Worm (Caenorhabditis elegans) whole organism, L4 larva: ENCODE data around the gene ZK971.1.

ENCODE experiments used
- F49E8.2 ChIP-seq: sonication (generic microtip); optimal IDR thresholded peaks from 2 replicates; lab custom pipeline; 2016; ENCODE audit warnings: missing compliant biosample characterization, mild to moderate bottlenecking, missing genetic modification characterization, borderline replicate concordance
- R02D3.7 ChIP-seq: fragments of 150-350 bp; sonication (generic microtip); optimal IDR thresholded peaks from 3 replicates; lab custom pipeline; 2014; ENCODE audit warnings: missing biosample characterization, missing genetic modification characterization
- T20F7.1 ChIP-seq: fragments of 200-800 bp; sonication (Bioruptor generic); optimal IDR thresholded peaks from 2 replicates; lab custom pipeline; 2018; ENCODE audit warnings: mild to moderate bottlenecking, missing genetic modification characterization, missing compliant biosample characterization
- T26A8.4 ChIP-seq: fragments of 200-800 bp; sonication (Bioruptor generic); IDR thresholded peaks from 2 replicates; pipeline ENCODE4 v1.3.6; 2022; ENCODE audit warnings: missing genetic modification characterization, missing compliant biosample characterization
- Y105C5A.15 ChIP-seq: fragments of 200-800 bp; sonication (Bioruptor generic); IDR thresholded peaks from 2 replicates; pipeline ENCODE4 v1.3.6; 2022; ENCODE audit warnings: missing genetic modification characterization, missing compliant biosample characterization
- Y48G9A.11 ChIP-seq: fragments of 200-800 bp; sonication (Bioruptor generic); IDR thresholded peaks from 2 replicates; pipeline ENCODE4 v1.3.6; 2022; ENCODE audit warnings: missing genetic modification reagents, missing genetic modification characterization, missing compliant biosample characterization
- Y5F2A.4 ChIP-seq: fragments of 200-800 bp; sonication (Bioruptor generic); optimal IDR thresholded peaks from 2 replicates; lab custom pipeline; 2018; ENCODE audit warnings: mild to moderate bottlenecking, missing genetic modification characterization, missing compliant biosample characterization
- ZK337.2 ChIP-seq: fragments of 200-800 bp; sonication (Bioruptor generic); IDR thresholded peaks from 2 replicates; pipeline ENCODE4 v1.3.6; 2022; ENCODE audit warnings: missing genetic modification reagents, missing genetic modification characterization, missing compliant biosample characterization
- aha-1 ChIP-seq: fragments of 150-350 bp; peaks from one replicate; lab custom pipeline; 2014; ENCODE audit warnings: missing biosample characterization, missing genetic modification characterization
- arid-1 ChIP-seq: fragments of 200-800 bp; sonication (Bioruptor generic); conservative IDR thresholded peaks from 2 replicates; pipeline ENCODE4 v1.3.6; 2022; ENCODE audit warnings: missing genetic modification reagents, missing genetic modification characterization, missing compliant biosample characterization
- attf-4 ChIP-seq: sonication (generic microtip); optimal IDR thresholded peaks from 3 replicates; lab custom pipeline; 2017; ENCODE audit warnings: missing biosample characterization, missing genetic modification characterization
- ceh-20 ChIP-seq: fragments of 200-800 bp; sonication (Bioruptor generic); IDR thresholded peaks from 2 replicates; pipeline ENCODE4 v1.3.6; 2022; ENCODE audit warnings: missing genetic modification reagents, missing genetic modification characterization, missing compliant biosample characterization
- ceh-28 ChIP-seq: fragments of 150-350 bp; optimal IDR thresholded peaks from 2 replicates; lab custom pipeline; 2014; ENCODE audit warnings: missing biosample characterization, missing genetic modification reagents, missing genetic modification characterization
- ceh-32 ChIP-seq: sonication (generic microtip); optimal IDR thresholded peaks from 2 replicates; lab custom pipeline; 2016; ENCODE audit warnings: mild to moderate bottlenecking, missing genetic modification characterization, missing compliant biosample characterization; ENCODE audit not compliant: poor library complexity
- dmd-6 ChIP-seq: fragments of 200-800 bp; sonication (Bioruptor generic); IDR thresholded peaks from 2 replicates; pipeline ENCODE4 v1.3.6; 2022; ENCODE audit warnings: missing genetic modification reagents, missing genetic modification characterization, missing compliant biosample characterization
- dmd-8 ChIP-seq: fragments of 200-800 bp; sonication (Bioruptor generic); IDR thresholded peaks from 2 replicates; pipeline ENCODE4 v1.3.6; 2022; ENCODE audit warnings: missing genetic modification characterization, missing compliant biosample characterization
- dpl-1 ChIP-seq: fragments of 150-350 bp; optimal IDR thresholded peaks from 2 replicates; lab custom pipeline; 2014; ENCODE audit warnings: missing biosample characterization, missing genetic modification reagents, missing genetic modification characterization
- duxl-1 ChIP-seq: sonication (generic microtip); optimal IDR thresholded peaks from 2 replicates; lab custom pipeline; 2016; ENCODE audit warnings: mild to moderate bottlenecking, missing genetic modification characterization, moderate library complexity, missing compliant biosample characterization; ENCODE audit not compliant: poor library complexity
- egl-43 ChIP-seq: fragments of 200-800 bp; sonication (Bioruptor generic); IDR thresholded peaks from 2 replicates; pipeline ENCODE4 v1.3.6; 2022; ENCODE audit warnings: missing genetic modification reagents, missing genetic modification characterization, missing compliant biosample characterization
- fkh-10 ChIP-seq: fragments of 150-350 bp; optimal IDR thresholded peaks from 2 replicates; lab custom pipeline; 2014; ENCODE audit warnings: missing biosample characterization, missing genetic modification reagents, missing genetic modification characterization
- hif-1 ChIP-seq, 2 experiments: sonication (generic microtip); optimal IDR thresholded peaks; 2 replicates each; lab custom pipeline; 2016 to 2017; ENCODE audit warnings: missing compliant biosample characterization in 2 of 2, missing genetic modification characterization in 2 of 2, missing genetic modification reagents in 2 of 2, missing genotype in 2 of 2, mild to moderate bottlenecking in 1 of 2
- hlh-30 ChIP-seq: sonication (generic microtip); optimal IDR thresholded peaks from 2 replicates; lab custom pipeline; 2017; ENCODE audit warnings: antibody characterized with exemption, mild to moderate bottlenecking, missing genetic modification characterization, missing compliant biosample characterization; ENCODE audit not compliant: insufficient read depth
- hmg-1.1 ChIP-seq: fragments of 200-800 bp; sonication (Bioruptor generic); IDR thresholded peaks from 2 replicates; pipeline ENCODE4 v1.3.6; 2022; ENCODE audit warnings: missing genetic modification reagents, missing genetic modification characterization, missing compliant biosample characterization
- lin-1 ChIP-seq: fragments of 200-800 bp; sonication (Bioruptor generic); IDR thresholded peaks from 2 replicates; pipeline ENCODE4 v1.3.6; 2022; ENCODE audit warnings: missing genetic modification reagents, missing genetic modification characterization, missing compliant biosample characterization
- lin-15B ChIP-seq: fragments of 150-350 bp; sonication (generic microtip); optimal IDR thresholded peaks from 3 replicates; lab custom pipeline; 2014; ENCODE audit warnings: missing biosample characterization, missing genetic modification characterization
- lin-38 ChIP-seq: fragments of 200-800 bp; sonication (Bioruptor generic); IDR thresholded peaks from 2 replicates; pipeline ENCODE4 v1.3.6; 2022; ENCODE audit warnings: missing genetic modification reagents, missing genetic modification characterization, missing compliant biosample characterization
- lin-39 ChIP-seq: fragments of 150-350 bp; optimal IDR thresholded peaks from 2 replicates; lab custom pipeline; 2014; ENCODE audit warnings: missing biosample characterization, missing genetic modification reagents, missing genetic modification characterization
- lir-3 ChIP-seq: sonication (generic microtip); optimal IDR thresholded peaks from 2 replicates; lab custom pipeline; 2016; ENCODE audit warnings: mild to moderate bottlenecking, missing genetic modification characterization, missing compliant biosample characterization
- madf-5 ChIP-seq, 2 experiments: fragments of 200-800 bp; sonication (Bioruptor generic); IDR thresholded peaks; 2 replicates each; pipeline ENCODE4 v1.3.6; 2022; ENCODE audit warnings: missing compliant biosample characterization in 2 of 2, missing genetic modification characterization in 2 of 2
- madf-9 ChIP-seq: fragments of 200-800 bp; sonication (Bioruptor generic); conservative IDR thresholded peaks from 2 replicates; pipeline ENCODE4 v1.3.6; 2022; ENCODE audit warnings: missing genetic modification reagents, missing genetic modification characterization, missing compliant biosample characterization
- mdt-29 ChIP-seq: fragments of 200-800 bp; sonication (Bioruptor generic); IDR thresholded peaks from 2 replicates; pipeline ENCODE4 v1.3.6; 2022; ENCODE audit warnings: missing genetic modification reagents, missing genetic modification characterization, missing compliant biosample characterization
- mep-1 ChIP-seq: fragments of 150-350 bp; sonication (generic microtip); optimal IDR thresholded peaks from 3 replicates; lab custom pipeline; 2014; ENCODE audit warnings: missing biosample characterization, missing genetic modification characterization
- mes-2 ChIP-seq: sonication (generic microtip); optimal IDR thresholded peaks from 2 replicates; lab custom pipeline; 2016; ENCODE audit warnings: missing genotype, mild to moderate bottlenecking, missing genetic modification characterization, missing compliant biosample characterization; ENCODE audit not compliant: poor library complexity, severe bottlenecking
- mxl-2 ChIP-seq: fragments of 200-800 bp; sonication (Bioruptor generic); conservative IDR thresholded peaks from 2 replicates; pipeline ENCODE4 v1.3.6; 2022; ENCODE audit warnings: missing genetic modification reagents, missing genetic modification characterization, missing compliant biosample characterization
- nhr-10 ChIP-seq: fragments of 150-350 bp; optimal IDR thresholded peaks from 2 replicates; lab custom pipeline; 2014; ENCODE audit warnings: missing biosample characterization, missing genetic modification characterization
- nhr-11 ChIP-seq: fragments of 150-350 bp; optimal IDR thresholded peaks from 2 replicates; lab custom pipeline; 2014; ENCODE audit warnings: missing biosample characterization, missing genetic modification characterization
- nhr-111 ChIP-seq: fragments of 200-800 bp; sonication (Bioruptor generic); optimal IDR thresholded peaks from 2 replicates; lab custom pipeline; 2018; ENCODE audit warnings: mild to moderate bottlenecking, missing genetic modification characterization, missing compliant biosample characterization
- nhr-25 ChIP-seq: sonication (generic microtip); optimal IDR thresholded peaks from 2 replicates; lab custom pipeline; 2017; ENCODE audit warnings: missing genetic modification characterization, mild to moderate bottlenecking, missing compliant biosample characterization, antibody characterized with exemption, moderate library complexity, borderline replicate concordance; ENCODE audit not compliant: insufficient read depth
- nhr-41 ChIP-seq: fragments of 200-800 bp; sonication (Bioruptor generic); IDR thresholded peaks from 2 replicates; pipeline ENCODE4 v1.3.6; 2022; ENCODE audit warnings: missing genetic modification reagents, missing genetic modification characterization, missing compliant biosample characterization
- nhr-6 ChIP-seq: fragments of 150-350 bp; optimal IDR thresholded peaks from 2 replicates; lab custom pipeline; 2014; ENCODE audit warnings: missing biosample characterization, missing genetic modification characterization
- nhr-76 ChIP-seq: fragments of 150-350 bp; optimal IDR thresholded peaks from 2 replicates; lab custom pipeline; 2014; ENCODE audit warnings: missing biosample characterization, missing genetic modification characterization
- php-3 ChIP-seq: fragments of 200-800 bp; sonication (Bioruptor generic); IDR thresholded peaks from 2 replicates; pipeline ENCODE4 v1.3.6; 2022; ENCODE audit warnings: missing genetic modification reagents, missing genetic modification characterization, missing compliant biosample characterization
- saeg-2 ChIP-seq: fragments of 200-800 bp; sonication (Bioruptor generic); IDR thresholded peaks from 2 replicates; pipeline ENCODE4 v1.3.6; 2022; ENCODE audit warnings: missing genetic modification reagents, missing genetic modification characterization, missing compliant biosample characterization
- sdz-12 ChIP-seq: fragments of 200-800 bp; sonication (Bioruptor generic); optimal IDR thresholded peaks from 2 replicates; lab custom pipeline; 2018; ENCODE audit warnings: mild to moderate bottlenecking, missing genetic modification characterization, missing compliant biosample characterization
- spr-1 ChIP-seq: sonication (generic microtip); optimal IDR thresholded peaks from 2 replicates; lab custom pipeline; 2016; ENCODE audit warnings: mild to moderate bottlenecking, missing genetic modification characterization, missing compliant biosample characterization
- unc-39 ChIP-seq: sonication (generic microtip); optimal IDR thresholded peaks from 2 replicates; lab custom pipeline; 2017; ENCODE audit warnings: missing biosample characterization, missing genetic modification characterization
- vab-7 ChIP-seq: fragments of 200-800 bp; sonication (Bioruptor generic); IDR thresholded peaks from 2 replicates; pipeline ENCODE4 v1.3.6; 2022; ENCODE audit warnings: missing genetic modification reagents, missing genetic modification characterization, missing compliant biosample characterization
- zfp-3 ChIP-seq: fragments of 200-800 bp; sonication (Bioruptor generic); conservative IDR thresholded peaks from 2 replicates; pipeline ENCODE4 v1.3.6; 2022; ENCODE audit warnings: missing genetic modification reagents, missing genetic modification characterization, missing compliant biosample characterization
- ztf-11 ChIP-seq: fragments of 150-350 bp; optimal IDR thresholded peaks from 2 replicates; lab custom pipeline; 2014; ENCODE audit warnings: missing biosample characterization, missing genetic modification characterization

Gene ZK971.1

DNA sequence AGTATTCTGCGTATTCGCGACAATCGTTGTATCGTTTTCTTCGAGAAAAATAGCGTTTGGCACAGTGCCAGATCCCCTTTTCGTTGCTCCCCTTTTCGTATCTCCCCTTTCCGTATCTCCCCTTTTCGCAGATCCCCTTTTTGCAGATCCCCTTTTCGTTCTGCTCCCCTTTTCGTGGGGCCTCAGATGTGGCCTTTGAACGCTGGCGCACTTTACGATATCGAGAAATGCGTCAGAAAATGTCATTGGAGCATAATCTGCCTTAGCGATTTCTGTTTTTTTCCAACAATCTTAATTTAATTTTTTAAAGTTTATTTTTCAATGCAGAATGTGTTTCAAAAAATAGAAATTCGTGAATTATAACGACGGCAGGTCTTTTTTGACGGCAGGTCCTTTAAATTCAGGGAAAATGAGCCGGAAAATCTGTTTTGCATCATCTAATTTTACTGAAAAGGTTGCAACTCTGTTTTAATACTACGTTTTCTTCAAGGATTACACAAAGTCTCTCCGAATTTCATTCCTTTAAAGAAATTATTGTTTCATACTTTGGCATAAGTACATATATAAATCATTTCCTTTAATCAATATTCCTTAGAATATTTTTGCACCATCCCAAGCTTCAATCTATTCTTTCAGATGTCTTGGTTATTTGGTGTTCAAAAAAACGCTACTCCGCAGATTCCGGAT is 31.0 kb downstream of the ZK971.1 start, which contains the start of gene atad-3 (continued):
- TF ChIP-seq sdz-12 (GFP tag; lab: Kevin White, UChicago) (no peak), lin-1 (GFP tag; lab: Robert Waterston, UW) (peak; percentile 59; the same call in 1 of the 2 replicates), aha-1 (tag; lab: Kevin White, UChicago) (peak; percentile 90), nhr-11 (tag; lab: Kevin White, UChicago) (peak; percentile 96), ZK337.2 (GFP tag; lab: Robert Waterston, UW) (peak; percentile 98), unc-39 (no peak), php-3 (GFP tag; lab: Robert Waterston, UW) (peak; percentile 82), hlh-30 (tag; lab: Kevin White, UChicago) (peak; percentile 60), egl-43 (peak; percentile 95), mxl-2 (GFP tag; lab: Robert Waterston, UW) (peak; percentile 82), hmg-1.1 (peak; percentile 98), nhr-76 (tag; lab: Kevin White, UChicago) (no peak), fkh-10 (GFP tag; lab: Kevin White, UChicago) (peak; percentile 48), nhr-25 (tag; lab: Kevin White, UChicago) (no peak), madf-9 (GFP tag; lab: Robert Waterston, UW) (peak; percentile 93), arid-1 (GFP tag; lab: Robert Waterston, UW) (peak; percentile 92), lin-38 (GFP tag; lab: Robert Waterston, UW) (peak; percentile 95), mes-2 (peak; percentile 98), attf-4 (tag; lab: Kevin White, UChicago) (no peak), Y5F2A.4 (no peak), madf-5 (GFP tag; IDR thresholded peaks at IDR 0.05; lab: Robert Waterston, UW) (peak; percentile 91 to 96; a peak in 3 of 4 replicates), nhr-41 (0 out of 2 replicates have a peak, but pooled peaks have one; percentile 69), Y105C5A.15 (peak; percentile 59; the same call in 1 of the 2 replicates), mep-1 (tag; lab: Kevin White, UChicago) (peak; percentile 92), spr-1 (peak; percentile 74), nhr-6 (peak; percentile 12), mdt-29 (GFP tag; lab: Robert Waterston, UW) (peak; percentile 75), lin-39 (tag; lab: Kevin White, UChicago) (no peak), ztf-11 (tag; lab: Kevin White, UChicago) (no peak), F49E8.2 (tag; lab: Kevin White, UChicago) (peak; percentile 7), dmd-8 (peak; percentile 84), R02D3.7 (tag; lab: Kevin White, UChicago) (no peak), duxl-1 (tag; lab: Kevin White, UChicago) (peak; percentile 67), T20F7.1 (GFP tag; lab: Kevin White, UChicago) (no peak), nhr-10 (tag; lab: Kevin White, UChicago) (peak; percentile 25), vab-7 (GFP tag; lab: Robert Waterston, UW) (peak; percentile 99), dpl-1 (GFP tag; lab: Kevin White, UChicago) (peak; percentile 76), lir-3 (tag; lab: Kevin White, UChicago) (peak; percentile 26), hif-1 (tag; optimal IDR thresholded peaks at IDR 0.05; lab: Kevin White, UChicago) (peak in 1 of 2 experiments; percentile 92), saeg-2 (GFP tag; lab: Robert Waterston, UW) (peak; percentile 84), lin-15B (tag; lab: Kevin White, UChicago) (peak; percentile 33), zfp-3 (GFP tag; lab: Robert Waterston, UW) (peak; percentile 92), ceh-32 (no peak), nhr-111 (GFP tag; lab: Kevin White, UChicago) (no peak), T26A8.4 (GFP tag; lab: Robert Waterston, UW) (peak; percentile 92), Y48G9A.11 (GFP tag; lab: Robert Waterston, UW) (peak; percentile 88), ceh-20 (peak; percentile 97), dmd-6 (GFP tag; lab: Robert Waterston, UW) (peak; percentile 97), ceh-28 (tag; lab: Kevin White, UChicago) (no peak)
